Fruit fly (Drosophila melanogaster) whole organism, embryonic: ENCODE measurements around the gene Tcs3.
A peak's percentile ranks its signal among the peaks of the same experiment; 100 is the strongest.

Source experiments
- Bteb2 ChIP-seq: fragments of 200-800 bp; sonication (Bioruptor generic); optimal IDR thresholded peaks from 2 replicates; lab custom pipeline; 2016; ENCODE audit warnings: missing biosample characterization, missing genetic modification characterization
- CG10959 ChIP-seq: fragments of 200-800 bp; sonication (Bioruptor generic); IDR thresholded peaks from 2 replicates; pipeline ENCODE4 v1.3.6; 2022; ENCODE audit warnings: missing biosample characterization, missing genetic modification characterization
- CG10979 ChIP-seq: fragments of 200-800 bp; sonication (Bioruptor generic); optimal IDR thresholded peaks from 2 replicates; lab custom pipeline; 2018; ENCODE audit warnings: missing biosample characterization, mild to moderate bottlenecking, missing genetic modification characterization, moderate library complexity
- CG12104 ChIP-seq: fragments of 200-800 bp; sonication (Bioruptor generic); optimal IDR thresholded peaks from 3 replicates; lab custom pipeline; 2016; ENCODE audit warnings: missing biosample characterization, missing genetic modification characterization
- CG12219 ChIP-seq: fragments of 200-800 bp; sonication (Bioruptor generic); optimal IDR thresholded peaks from 3 replicates; lab custom pipeline; 2018; ENCODE audit warnings: missing biosample characterization, mild to moderate bottlenecking, missing genetic modification characterization
- CG12769 ChIP-seq: fragments of 200-800 bp; sonication (Bioruptor generic); optimal IDR thresholded peaks from 2 replicates; lab custom pipeline; 2019; ENCODE audit warnings: missing biosample characterization, mild to moderate bottlenecking, missing genetic modification characterization, moderate library complexity
- CG13287 ChIP-seq: fragments of 200-800 bp; sonication (Bioruptor generic); IDR thresholded peaks from 2 replicates; pipeline ENCODE4 v1.3.6; 2022; ENCODE audit warnings: missing biosample characterization, missing genetic modification characterization; ENCODE audit not compliant: partially characterized antibody
- CG15514 ChIP-seq: fragments of 200-800 bp; sonication (Bioruptor generic); optimal IDR thresholded peaks from 3 replicates; lab custom pipeline; 2017; ENCODE audit warnings: missing biosample characterization, missing genetic modification characterization, mild to moderate bottlenecking, moderate library complexity, missing genetic modification reagents
- CG15601 ChIP-seq: fragments of 200-800 bp; sonication (Bioruptor generic); optimal IDR thresholded peaks from 3 replicates; lab custom pipeline; 2019; ENCODE audit warnings: missing biosample characterization, mild to moderate bottlenecking, missing genetic modification characterization, moderate library complexity
- CG15696 ChIP-seq: fragments of 200-800 bp; sonication (Bioruptor generic); optimal IDR thresholded peaks from 2 replicates; lab custom pipeline; 2019; ENCODE audit warnings: missing biosample characterization, mild to moderate bottlenecking, missing genetic modification characterization, moderate library complexity
- CG17802 ChIP-seq: fragments of 200-800 bp; sonication (Bioruptor generic); optimal IDR thresholded peaks from 2 replicates; lab custom pipeline; 2018; ENCODE audit warnings: missing biosample characterization, mild to moderate bottlenecking, missing genetic modification characterization, moderate library complexity
- CG30431 ChIP-seq: fragments of 200-800 bp; sonication (Bioruptor generic); optimal IDR thresholded peaks from 2 replicates; lab custom pipeline; 2017; ENCODE audit warnings: missing biosample characterization, missing genetic modification characterization
- CG31365 ChIP-seq: fragments of 200-800 bp; sonication (Bioruptor generic); optimal IDR thresholded peaks from 2 replicates; lab custom pipeline; 2018; ENCODE audit warnings: missing biosample characterization, mild to moderate bottlenecking, missing genetic modification characterization
- CG3163 ChIP-seq: fragments of 200-800 bp; sonication (Bioruptor generic); optimal IDR thresholded peaks from 3 replicates; lab custom pipeline; 2016; ENCODE audit warnings: missing biosample characterization, missing genetic modification characterization
- CG4707 ChIP-seq: fragments of 200-800 bp; sonication (Bioruptor generic); optimal IDR thresholded peaks from 2 replicates; lab custom pipeline; 2018; ENCODE audit warnings: missing biosample characterization, mild to moderate bottlenecking, missing genetic modification characterization, moderate library complexity
- CG7786 ChIP-seq: fragments of 200-800 bp; sonication (Bioruptor generic); optimal IDR thresholded peaks from 2 replicates; lab custom pipeline; 2016; ENCODE audit warnings: missing biosample characterization, missing genetic modification characterization
- CG7987 ChIP-seq: fragments of 200-800 bp; sonication (Bioruptor generic); optimal IDR thresholded peaks from 2 replicates; lab custom pipeline; 2018; ENCODE audit warnings: missing biosample characterization, mild to moderate bottlenecking, missing genetic modification characterization, moderate library complexity
- CG8944 ChIP-seq: fragments of 200-800 bp; sonication (Bioruptor generic); optimal IDR thresholded peaks from 3 replicates; lab custom pipeline; 2016; ENCODE audit warnings: missing biosample characterization, missing genetic modification characterization
- CG9215 ChIP-seq: fragments of 200-800 bp; sonication (Bioruptor generic); IDR thresholded peaks from 2 replicates; pipeline ENCODE4 v1.3.6; 2022; ENCODE audit warnings: missing biosample characterization, missing genetic modification characterization
- CG9876 ChIP-seq: fragments of 200-800 bp; sonication (Bioruptor generic); optimal IDR thresholded peaks from 2 replicates; lab custom pipeline; 2016; ENCODE audit warnings: missing biosample characterization, missing genetic modification characterization
- Chrac-16 ChIP-seq: fragments of 200-800 bp; sonication (Bioruptor generic); optimal IDR thresholded peaks from 3 replicates; lab custom pipeline; 2016; ENCODE audit warnings: missing biosample characterization, missing genetic modification characterization
- D19B ChIP-seq: fragments of 200-800 bp; sonication (Bioruptor generic); optimal IDR thresholded peaks from 2 replicates; lab custom pipeline; 2017; ENCODE audit warnings: missing biosample characterization, mild to moderate bottlenecking, missing genetic modification characterization
- Dek ChIP-seq: fragments of 200-800 bp; sonication (Bioruptor generic); optimal IDR thresholded peaks from 3 replicates; lab custom pipeline; 2019; ENCODE audit warnings: missing biosample characterization, mild to moderate bottlenecking, missing genetic modification characterization, moderate library complexity
- E2f1 ChIP-seq: fragments of 200-800 bp; sonication (Bioruptor generic); IDR thresholded peaks from 2 replicates; pipeline ENCODE4 v1.3.6; 2022; ENCODE audit warnings: missing biosample characterization, missing genetic modification characterization
- Eip74EF ChIP-seq, 2 experiments: fragments of 200-800 bp in 1 of 2; fragments of >200 bp in 1 of 2; sonication (Bioruptor generic) in 1 of 2; optimal IDR thresholded peaks; 2 replicates each; lab custom pipeline; 2017 to 2019; ENCODE audit warnings: missing biosample characterization in 2 of 2, missing genetic modification characterization in 2 of 2, mild to moderate bottlenecking in 1 of 2, moderate library complexity in 1 of 2
- Elba2 ChIP-seq: fragments of 200-800 bp; sonication (Bioruptor generic); optimal IDR thresholded peaks from 3 replicates; lab custom pipeline; 2016; ENCODE audit warnings: missing biosample characterization, missing genetic modification characterization
- HHEX ChIP-seq: fragments of 200-800 bp; sonication (Bioruptor generic); optimal IDR thresholded peaks from 3 replicates; lab custom pipeline; 2017; ENCODE audit warnings: missing biosample characterization, mild to moderate bottlenecking, missing genetic modification characterization, missing genetic modification reagents
- HLH3B ChIP-seq: fragments of 200-800 bp; sonication (Bioruptor generic); IDR thresholded peaks from 2 replicates; pipeline ENCODE4 v1.3.6; 2022; ENCODE audit warnings: missing biosample characterization, missing genetic modification characterization
- HmgD ChIP-seq: fragments of 200-800 bp; sonication (Bioruptor generic); optimal IDR thresholded peaks from 3 replicates; lab custom pipeline; 2016; ENCODE audit warnings: missing biosample characterization, missing genetic modification characterization
- HmgZ ChIP-seq: fragments of 200-800 bp; sonication (Bioruptor generic); optimal IDR thresholded peaks from 2 replicates; lab custom pipeline; 2018; ENCODE audit warnings: missing biosample characterization, mild to moderate bottlenecking, missing genetic modification characterization
- Kr ChIP-seq: fragments of 200-800 bp; sonication (Bioruptor generic); optimal IDR thresholded peaks from 2 replicates; lab custom pipeline; 2017; ENCODE audit warnings: missing biosample characterization, mild to moderate bottlenecking, missing genetic modification characterization
- Mad ChIP-seq: fragments of 200-800 bp; sonication (Bioruptor generic); optimal IDR thresholded peaks from 2 replicates; lab custom pipeline; 2016; ENCODE audit warnings: missing biosample characterization, missing genetic modification characterization
- Mrtf ChIP-seq: fragments of 200-800 bp; sonication (Bioruptor generic); IDR thresholded peaks from 3 replicates; pipeline ENCODE4 v1.3.6; 2022; ENCODE audit warnings: missing biosample characterization, missing genetic modification characterization
- NC2β ChIP-seq: fragments of 200-800 bp; sonication (Bioruptor generic); optimal IDR thresholded peaks from 2 replicates; lab custom pipeline; 2016; ENCODE audit warnings: missing biosample characterization, missing genetic modification characterization
- Rx ChIP-seq: fragments of 200-800 bp; sonication (Bioruptor generic); IDR thresholded peaks from 2 replicates; pipeline ENCODE4 v1.3.6; 2022; ENCODE audit warnings: missing biosample characterization, missing genetic modification characterization
- Sox102F ChIP-seq: fragments of 200-800 bp; sonication (Bioruptor generic); optimal IDR thresholded peaks from 2 replicates; lab custom pipeline; 2018; ENCODE audit warnings: missing biosample characterization, mild to moderate bottlenecking, missing genetic modification characterization, moderate library complexity
- Xrp1 ChIP-seq: fragments of 200-800 bp; sonication (Bioruptor generic); IDR thresholded peaks from 2 replicates; pipeline ENCODE4 v1.3.6; 2022; ENCODE audit warnings: missing biosample characterization, missing genetic modification characterization
- YL-1 ChIP-seq: fragments of 200-800 bp; sonication (Bioruptor generic); optimal IDR thresholded peaks from 3 replicates; lab custom pipeline; 2017; ENCODE audit warnings: missing biosample characterization, mild to moderate bottlenecking, missing genetic modification characterization
- croc ChIP-seq: fragments of 200-800 bp; sonication (Bioruptor generic); conservative IDR thresholded peaks from 3 replicates; pipeline ENCODE4 v1.3.6; 2022; ENCODE audit warnings: missing biosample characterization, missing genetic modification characterization
- danr ChIP-seq: fragments of 200-800 bp; sonication (Bioruptor generic); IDR thresholded peaks from 2 replicates; pipeline ENCODE4 v1.3.6; 2022; ENCODE audit warnings: missing biosample characterization, missing genetic modification characterization
- ems ChIP-seq: fragments of 200-800 bp; sonication (Bioruptor generic); optimal IDR thresholded peaks from 3 replicates; lab custom pipeline; 2016; ENCODE audit warnings: missing biosample characterization, missing genetic modification characterization
- her ChIP-seq: fragments of 200-800 bp; sonication (Bioruptor generic); optimal IDR thresholded peaks from 2 replicates; lab custom pipeline; 2016; ENCODE audit warnings: missing biosample characterization, missing genetic modification characterization
- kah ChIP-seq: fragments of 200-800 bp; sonication (Bioruptor generic); optimal IDR thresholded peaks from 2 replicates; lab custom pipeline; 2018; ENCODE audit warnings: missing biosample characterization, mild to moderate bottlenecking, missing genetic modification characterization
- psq ChIP-seq: fragments of 200-800 bp; sonication (Bioruptor generic); optimal IDR thresholded peaks from 2 replicates; lab custom pipeline; 2017; ENCODE audit warnings: missing biosample characterization, missing genetic modification characterization
- ranshi ChIP-seq: fragments of 200-800 bp; sonication (Bioruptor generic); IDR thresholded peaks from 2 replicates; pipeline ENCODE4 v1.3.6; 2022; ENCODE audit warnings: missing biosample characterization, missing genetic modification characterization
- shn ChIP-seq: fragments of 200-800 bp; sonication (Bioruptor generic); optimal IDR thresholded peaks from 3 replicates; lab custom pipeline; 2016; ENCODE audit warnings: missing biosample characterization, missing genetic modification characterization
- slou ChIP-seq: fragments of 200-800 bp; sonication (Bioruptor generic); optimal IDR thresholded peaks from 3 replicates; lab custom pipeline; 2016; ENCODE audit warnings: missing biosample characterization, missing genetic modification characterization
- tll ChIP-seq, 2 experiments: fragments of 200-800 bp in 1 of 2; fragments of >200 bp in 1 of 2; sonication (Bioruptor generic) in 1 of 2; optimal IDR thresholded peaks; 2 replicates each; lab custom pipeline; 2017 to 2019; ENCODE audit warnings: missing biosample characterization in 2 of 2, missing genetic modification characterization in 2 of 2, mild to moderate bottlenecking in 1 of 2, moderate library complexity in 1 of 2
- tup ChIP-seq: fragments of 200-800 bp; sonication (Bioruptor generic); optimal IDR thresholded peaks from 2 replicates; lab custom pipeline; 2016; ENCODE audit warnings: missing biosample characterization, mild to moderate bottlenecking, missing genetic modification characterization, moderate library complexity
- usp ChIP-seq: fragments of >200 bp; optimal IDR thresholded peaks from 2 replicates; lab custom pipeline; 2017; ENCODE audit warnings: missing biosample characterization, missing genetic modification characterization

Tcs3 gene

dm6 chr3L:16385880-16386584 is 34.2 kb downstream of the Tcs3 start, which contains the start of the genes Agpat3 and RAF2 (continued):
- TF ChIP-seq ems (GFP tag; lab: Kevin White, UChicago) (no peak), tll (GFP tag; optimal IDR thresholded peaks at IDR 0.05; lab: Kevin White, UChicago) (peak in 1 of 2 experiments; percentile 46), CG13287 (no peak), HLH3B (GFP tag; lab: Robert Waterston, UW) (peak; percentile 31; the same call in 1 of the 2 replicates), shn (GFP tag; lab: Kevin White, UChicago) (no peak), HmgZ (tag; lab: Kevin White, UChicago) (no peak), E2f1 (GFP tag; lab: Robert Waterston, UW) (peak; percentile 52), CG4707 (GFP tag; lab: Kevin White, UChicago) (no peak), NC2β (no peak), CG17802 (tag; lab: Kevin White, UChicago) (no peak), HmgD (GFP tag; lab: Kevin White, UChicago) (no peak), CG12769 (tag; lab: Kevin White, UChicago) (no peak), CG15514 (GFP tag; lab: Kevin White, UChicago) (peak; percentile 47), YL-1 (GFP tag; lab: Kevin White, UChicago) (no peak), Rx (GFP tag; lab: Robert Waterston, UW) (no peak), CG9876 (GFP tag; lab: Kevin White, UChicago) (no peak), Mad (GFP tag; lab: Kevin White, UChicago) (no peak), croc (GFP tag; lab: Robert Waterston, UW) (no peak; the same call in 2 of the 3 replicates), Bteb2 (GFP tag; lab: Kevin White, UChicago) (peak; percentile 18), Mrtf (no peak), Xrp1 (0 out of 2 replicates have a peak, but pooled peaks have one; percentile 28), CG9215 (peak; percentile 62), CG15601 (tag; lab: Kevin White, UChicago) (peak; percentile 34), CG3163 (GFP tag; lab: Kevin White, UChicago) (no peak), her (GFP tag; lab: Kevin White, UChicago) (no peak), CG7987 (no peak), CG10959 (GFP tag; lab: Robert Waterston, UW) (no peak), D19B (no peak), ranshi (no peak; the same call in 1 of the 2 replicates), Sox102F (GFP tag; lab: Kevin White, UChicago) (peak; percentile 46), CG8944 (peak; percentile 6), HHEX (no peak), CG30431 (GFP tag; lab: Kevin White, UChicago) (no peak), CG15696 (peak; percentile 11), psq (GFP tag; lab: Kevin White, UChicago) (no peak), CG31365 (tag; lab: Kevin White, UChicago) (no peak), Chrac-16 (GFP tag; lab: Kevin White, UChicago) (peak; percentile 66), tup (GFP tag; lab: Kevin White, UChicago) (no peak), Dek (tag; lab: Kevin White, UChicago) (peak; percentile 46), slou (GFP tag; lab: Kevin White, UChicago) (no peak), usp (GFP tag; lab: Kevin White, UChicago) (no peak), CG10979 (tag; lab: Kevin White, UChicago) (peak; percentile 8), CG7786 (no peak), danr (no peak), Eip74EF (GFP tag; optimal IDR thresholded peaks at IDR 0.05; lab: Kevin White, UChicago) (no peak), CG12104 (peak; percentile 57), Elba2 (GFP tag; lab: Kevin White, UChicago) (no peak), Kr (no peak), CG12219 (GFP tag; lab: Kevin White, UChicago) (no peak), kah (no peak)
